Fruit fly (Drosophila melanogaster) whole organism, embryonic: Measurements from ENCODE around the gene Uba4.

Experiments used
- BEAF-32 ChIP-seq: fragments of 200-800 bp; sonication (Bioruptor generic); optimal IDR thresholded peaks from 3 replicates; lab custom pipeline; 2017; ENCODE audit warnings: missing biosample characterization, missing genetic modification characterization, mild to moderate bottlenecking, moderate library complexity, missing genetic modification reagents
- Bdp1 ChIP-seq: fragments of 200-800 bp; sonication (Bioruptor generic); optimal IDR thresholded peaks from 3 replicates; lab custom pipeline; 2016; ENCODE audit warnings: missing biosample characterization, missing genetic modification characterization
- CG11398 ChIP-seq: fragments of 200-800 bp; sonication (Bioruptor generic); optimal IDR thresholded peaks from 2 replicates; lab custom pipeline; 2016; ENCODE audit warnings: missing biosample characterization, missing genetic modification characterization
- CG14014 ChIP-seq: fragments of 200-800 bp; sonication (Bioruptor generic); IDR thresholded peaks from 2 replicates; pipeline ENCODE4 v1.3.6; 2022; ENCODE audit warnings: missing biosample characterization, missing genetic modification characterization
- CG17612 ChIP-seq: fragments of 200-800 bp; sonication (Bioruptor generic); IDR thresholded peaks from 2 replicates; pipeline ENCODE4 v1.3.6; 2022; ENCODE audit warnings: missing biosample characterization, missing genetic modification characterization
- CG18619 ChIP-seq: fragments of 200-800 bp; sonication (Bioruptor generic); optimal IDR thresholded peaks from 3 replicates; lab custom pipeline; 2017; ENCODE audit warnings: missing biosample characterization, mild to moderate bottlenecking, missing genetic modification characterization
- CG2116 ChIP-seq: fragments of 200-800 bp; sonication (Bioruptor generic); optimal IDR thresholded peaks from 3 replicates; lab custom pipeline; 2018; ENCODE audit warnings: missing biosample characterization, mild to moderate bottlenecking, missing genetic modification characterization
- CG30020 ChIP-seq: fragments of 200-800 bp; optimal IDR thresholded peaks from 2 replicates; lab custom pipeline; 2019; ENCODE audit warnings: missing biosample characterization, mild to moderate bottlenecking, missing genetic modification characterization, moderate library complexity
- CG3065 ChIP-seq: fragments of 200-800 bp; sonication (Bioruptor generic); optimal IDR thresholded peaks from 2 replicates; lab custom pipeline; 2016; ENCODE audit warnings: missing biosample characterization, missing genetic modification characterization
- CG31441 ChIP-seq: fragments of 200-800 bp; sonication (Bioruptor generic); IDR thresholded peaks from 2 replicates; pipeline ENCODE4 v1.3.6; 2022; ENCODE audit warnings: missing biosample characterization, missing genetic modification characterization
- CG32767 ChIP-seq: fragments of 200-800 bp; sonication (Bioruptor generic); IDR thresholded peaks from 2 replicates; pipeline ENCODE4 v1.3.6; 2022; ENCODE audit warnings: missing biosample characterization, missing genetic modification characterization
- CG3407 ChIP-seq: fragments of 200-800 bp; sonication (Bioruptor generic); optimal IDR thresholded peaks from 2 replicates; lab custom pipeline; 2018; ENCODE audit warnings: missing biosample characterization, mild to moderate bottlenecking, missing genetic modification characterization
- CG3847 ChIP-seq: fragments of 200-800 bp; sonication (Bioruptor generic); IDR thresholded peaks from 2 replicates; pipeline ENCODE4 v1.3.6; 2022; ENCODE audit warnings: missing biosample characterization, missing genetic modification characterization
- CG4404 ChIP-seq: fragments of 200-800 bp; sonication (Bioruptor generic); IDR thresholded peaks from 2 replicates; pipeline ENCODE4 v1.3.6; 2022; ENCODE audit warnings: missing biosample characterization, missing genetic modification characterization
- CG8290 ChIP-seq, 3 experiments: fragments of 200-800 bp; sonication (Bioruptor generic); optimal IDR thresholded peaks; 2 replicates each; lab custom pipeline; 2016 to 2019; ENCODE audit warnings: missing biosample characterization in 3 of 3, missing genetic modification characterization in 3 of 3, mild to moderate bottlenecking in 2 of 3, moderate library complexity in 1 of 3
- CG9215 ChIP-seq: fragments of 200-800 bp; sonication (Bioruptor generic); IDR thresholded peaks from 2 replicates; pipeline ENCODE4 v1.3.6; 2022; ENCODE audit warnings: missing biosample characterization, missing genetic modification characterization
- CG9817 ChIP-seq: fragments of 200-800 bp; sonication (Bioruptor generic); optimal IDR thresholded peaks from 2 replicates; lab custom pipeline; 2018; ENCODE audit warnings: missing biosample characterization, mild to moderate bottlenecking, missing genetic modification characterization, moderate library complexity
- CTCF ChIP-seq: fragments of 200-800 bp; sonication (Bioruptor generic); optimal IDR thresholded peaks from 2 replicates; lab custom pipeline; 2017; ENCODE audit warnings: missing biosample characterization, mild to moderate bottlenecking, missing genetic modification characterization, moderate library complexity
- D19A ChIP-seq: fragments of 200-800 bp; optimal IDR thresholded peaks from 3 replicates; lab custom pipeline; 2019; ENCODE audit warnings: missing biosample characterization, mild to moderate bottlenecking, missing genetic modification characterization, moderate library complexity
- Dll ChIP-seq: fragments of 200-800 bp; sonication (Bioruptor generic); IDR thresholded peaks from 4 replicates; pipeline ENCODE4 v1.3.6; 2022; ENCODE audit warnings: missing biosample characterization, missing genetic modification characterization; ENCODE audit not compliant: partially characterized antibody
- Doc3 ChIP-seq: fragments of 200-800 bp; sonication (Bioruptor generic); IDR thresholded peaks from 3 replicates; pipeline ENCODE4 v1.3.6; 2022; ENCODE audit warnings: missing biosample characterization, missing genetic modification characterization; ENCODE audit not compliant: partially characterized antibody
- Elba2 ChIP-seq: fragments of 200-800 bp; sonication (Bioruptor generic); optimal IDR thresholded peaks from 3 replicates; lab custom pipeline; 2016; ENCODE audit warnings: missing biosample characterization, missing genetic modification characterization
- Hand ChIP-seq: fragments of 200-800 bp; sonication (Bioruptor generic); optimal IDR thresholded peaks from 2 replicates; lab custom pipeline; 2017; ENCODE audit warnings: mild to moderate bottlenecking, missing biosample characterization, missing genetic modification reagents, missing genetic modification characterization
- Hr3 ChIP-seq: fragments of 200-800 bp; sonication (Bioruptor generic); optimal IDR thresholded peaks from 3 replicates; lab custom pipeline; 2016; ENCODE audit warnings: missing biosample characterization, missing genetic modification characterization
- Lhr ChIP-seq: fragments of 200-800 bp; sonication (Bioruptor generic); optimal IDR thresholded peaks from 3 replicates; lab custom pipeline; 2017; ENCODE audit warnings: mild to moderate bottlenecking, missing biosample characterization, missing genetic modification reagents, missing genetic modification characterization
- NC2α ChIP-seq: fragments of 200-800 bp; sonication (Bioruptor generic); optimal IDR thresholded peaks from 2 replicates; lab custom pipeline; 2016; ENCODE audit warnings: missing biosample characterization, missing genetic modification characterization
- Nf-YC ChIP-seq: fragments of 200-800 bp; optimal IDR thresholded peaks from 3 replicates; lab custom pipeline; 2019; ENCODE audit warnings: missing biosample characterization, mild to moderate bottlenecking, missing genetic modification characterization, moderate library complexity
- PHDP ChIP-seq: fragments of 200-800 bp; sonication (Bioruptor generic); optimal IDR thresholded peaks from 3 replicates; lab custom pipeline; 2018; ENCODE audit warnings: missing biosample characterization, mild to moderate bottlenecking, missing genetic modification characterization, moderate library complexity
- Ptx1 ChIP-seq: fragments of 200-800 bp; sonication (Bioruptor generic); IDR thresholded peaks from 2 replicates; pipeline ENCODE4 v1.3.6; 2022; ENCODE audit warnings: missing biosample characterization, missing genetic modification characterization
- Taf1 ChIP-seq: fragments of 200-800 bp; sonication (Bioruptor generic); IDR thresholded peaks from 2 replicates; pipeline ENCODE4 v1.3.6; 2022; ENCODE audit warnings: missing biosample characterization, missing genetic modification characterization
- Tbp ChIP-seq: fragments of >200 bp; optimal IDR thresholded peaks from 2 replicates; lab custom pipeline; 2018; ENCODE audit warnings: missing biosample characterization, missing genetic modification characterization
- ash1 ChIP-seq: fragments of 200-800 bp; sonication (Bioruptor generic); optimal IDR thresholded peaks from 2 replicates; lab custom pipeline; 2018; ENCODE audit warnings: missing biosample characterization, mild to moderate bottlenecking, missing genetic modification characterization
- bcd ChIP-seq: fragments of 200-800 bp; sonication (Bioruptor generic); optimal IDR thresholded peaks from 2 replicates; lab custom pipeline; 2017; ENCODE audit warnings: missing biosample characterization, mild to moderate bottlenecking, missing genetic modification characterization
- caup ChIP-seq: fragments of 200-800 bp; sonication (Bioruptor generic); optimal IDR thresholded peaks from 3 replicates; lab custom pipeline; 2017; ENCODE audit warnings: missing biosample characterization, mild to moderate bottlenecking, missing genetic modification characterization, moderate library complexity; ENCODE audit not compliant: severe bottlenecking
- crc ChIP-seq: fragments of 200-800 bp; sonication (Bioruptor generic); optimal IDR thresholded peaks from 2 replicates; lab custom pipeline; 2016; ENCODE audit warnings: missing biosample characterization, missing genetic modification characterization
- dati ChIP-seq: fragments of 200-800 bp; sonication (Bioruptor generic); IDR thresholded peaks from 2 replicates; pipeline ENCODE4 v1.3.6; 2022; ENCODE audit warnings: missing biosample characterization, missing genetic modification characterization
- eve ChIP-seq, 2 experiments: fragments of >200 bp; optimal IDR thresholded peaks; 2 replicates each; lab custom pipeline; 2017; ENCODE audit warnings: missing biosample characterization in 2 of 2, missing genetic modification characterization in 2 of 2
- gcm2 ChIP-seq: fragments of 200-800 bp; sonication (Bioruptor generic); optimal IDR thresholded peaks from 2 replicates; lab custom pipeline; 2016; ENCODE audit warnings: missing biosample characterization, missing genetic modification characterization
- gem ChIP-seq: fragments of 200-800 bp; sonication (Bioruptor generic); optimal IDR thresholded peaks from 2 replicates; lab custom pipeline; 2019; ENCODE audit warnings: missing biosample characterization, mild to moderate bottlenecking, missing genetic modification characterization, moderate library complexity
- gfzf ChIP-seq: fragments of 200-800 bp; sonication (Bioruptor generic); optimal IDR thresholded peaks from 2 replicates; lab custom pipeline; 2016; ENCODE audit warnings: missing biosample characterization, mild to moderate bottlenecking, missing genetic modification characterization, moderate library complexity
- gsb ChIP-seq: fragments of 200-800 bp; sonication (Bioruptor generic); IDR thresholded peaks from 2 replicates; pipeline ENCODE4 v1.3.6; 2022; ENCODE audit warnings: missing biosample characterization, missing genetic modification characterization
- kay ChIP-seq: fragments of 200-800 bp; sonication (Bioruptor generic); optimal IDR thresholded peaks from 2 replicates; lab custom pipeline; 2016; ENCODE audit warnings: missing biosample characterization, missing genetic modification characterization
- nom ChIP-seq: fragments of 200-800 bp; sonication (Bioruptor generic); optimal IDR thresholded peaks from 2 replicates; lab custom pipeline; 2017; ENCODE audit warnings: missing biosample characterization, missing genetic modification characterization, mild to moderate bottlenecking, moderate library complexity, missing genetic modification reagents
- odd ChIP-seq: fragments of 200-800 bp; sonication (Bioruptor generic); optimal IDR thresholded peaks from 2 replicates; lab custom pipeline; 2017; ENCODE audit warnings: missing biosample characterization, mild to moderate bottlenecking, missing genetic modification characterization
- ro ChIP-seq: fragments of 200-800 bp; sonication (Bioruptor generic); IDR thresholded peaks from 2 replicates; pipeline ENCODE4 v1.3.6; 2022; ENCODE audit warnings: missing biosample characterization, missing genetic modification characterization
- sc ChIP-seq, 3 experiments: fragments of >200 bp in 2 of 3; fragments of 200-800 bp in 1 of 3; sonication (Bioruptor generic) in 1 of 3; optimal IDR thresholded peaks; 2 replicates in 2 of 3; 3 replicates in 1 of 3; lab custom pipeline; 2017; ENCODE audit warnings: mild to moderate bottlenecking in 1 of 3, missing biosample characterization in 1 of 3, missing genetic modification characterization in 1 of 3, missing genetic modification reagents in 1 of 3
- stc ChIP-seq: fragments of 200-800 bp; sonication (Bioruptor generic); IDR thresholded peaks from 2 replicates; pipeline ENCODE4 v1.3.6; 2022; ENCODE audit warnings: missing biosample characterization, missing genetic modification characterization
- unc-4 ChIP-seq: fragments of 200-800 bp; sonication (Bioruptor generic); IDR thresholded peaks from 2 replicates; pipeline ENCODE4 v1.3.6; 2022; ENCODE audit warnings: missing biosample characterization, missing genetic modification characterization; ENCODE audit not compliant: partially characterized antibody
- unpg ChIP-seq: fragments of 200-800 bp; sonication (Bioruptor generic); optimal IDR thresholded peaks from 3 replicates; lab custom pipeline; 2018; ENCODE audit warnings: missing biosample characterization, mild to moderate bottlenecking, missing genetic modification characterization, moderate library complexity
- wdn ChIP-seq: fragments of 200-800 bp; sonication (Bioruptor generic); IDR thresholded peaks from 2 replicates; pipeline ENCODE4 v1.3.6; 2022; ENCODE audit warnings: missing biosample characterization, missing genetic modification characterization
- wor ChIP-seq: fragments of 200-800 bp; sonication (Bioruptor generic); IDR thresholded peaks from 2 replicates; pipeline ENCODE4 v1.3.6; 2022; ENCODE audit warnings: missing biosample characterization, missing genetic modification characterization

Uba4 gene

DNA sequence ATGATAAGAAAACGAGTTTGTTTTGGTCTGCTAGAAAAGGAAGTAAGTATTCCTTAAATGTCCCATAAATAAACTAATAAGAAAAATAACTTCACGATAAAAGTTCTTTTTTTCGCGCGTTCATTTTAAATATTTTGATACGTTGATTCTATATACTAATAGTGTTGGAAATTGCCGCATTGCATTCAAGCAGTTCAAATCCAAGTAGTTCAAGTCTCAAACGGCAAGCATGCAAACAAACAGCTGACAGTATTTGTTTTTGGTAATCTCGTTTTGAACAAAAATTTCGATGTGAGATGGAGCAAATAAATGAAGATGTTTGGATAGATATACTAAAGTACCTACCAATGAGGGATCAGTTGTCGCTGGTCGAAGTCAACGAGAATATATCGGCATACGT is 28.5 kb upstream of the Uba4 start, which contains the start of gene CG13088 (continued):
- TF ChIP-seq Tbp (GFP tag; lab: Kevin White, UChicago) = no peak
- no peak for TF ChIP-seq Hand (GFP tag; lab: Kevin White, UChicago)
- TF ChIP-seq stc (GFP tag; lab: Robert Waterston, UW) = no peak
- no peak for TF ChIP-seq NC2α (GFP tag; lab: Kevin White, UChicago)
- TF ChIP-seq CG17612 = no peak
- no peak for TF ChIP-seq Dll (GFP tag; lab: Robert Waterston, UW)
- peak; percentile 67 for TF ChIP-seq CG3847 (GFP tag; lab: Robert Waterston, UW)
- peak; percentile 18 for TF ChIP-seq bcd (GFP tag; lab: Kevin White, UChicago)
- TF ChIP-seq CG32767 = no peak
- peak; percentile 21 for TF ChIP-seq BEAF-32 (GFP tag; lab: Kevin White, UChicago)
- peak; percentile 61 for TF ChIP-seq CG2116 (GFP tag; lab: Kevin White, UChicago)
- no peak for TF ChIP-seq gsb
- TF ChIP-seq CG18619 (GFP tag; lab: Kevin White, UChicago) = peak; percentile 4
- TF ChIP-seq dati (GFP tag; lab: Robert Waterston, UW) = no peak
- no peak for TF ChIP-seq gem (tag; lab: Kevin White, UChicago)
- TF ChIP-seq CTCF = peak; percentile 58
- peak; percentile 34 for TF ChIP-seq CG9817
- no peak for TF ChIP-seq CG9215
- TF ChIP-seq CG3407 = peak; percentile 12
- no peak for TF ChIP-seq ash1 (GFP tag; lab: Kevin White, UChicago)
- TF ChIP-seq Bdp1 (GFP tag; lab: Kevin White, UChicago) = peak; percentile 77
- no peak for TF ChIP-seq CG31441 (GFP tag; lab: Robert Waterston, UW)
- no peak for TF ChIP-seq kay
- no peak for TF ChIP-seq gcm2 (GFP tag; lab: Kevin White, UChicago)
- TF ChIP-seq CG8290 (GFP tag; optimal IDR thresholded peaks at IDR 0.05; lab: Kevin White, UChicago) = peak; percentile 75
- no peak for TF ChIP-seq CG8290 (tag; optimal IDR thresholded peaks at IDR 0.05; lab: Kevin White, UChicago)
- no peak for TF ChIP-seq sc (optimal IDR thresholded peaks at IDR 0.05; lab: Kevin White, UChicago)
- TF ChIP-seq sc (GFP tag; optimal IDR thresholded peaks at IDR 0.05; lab: Kevin White, UChicago) = no peak
- no peak for TF ChIP-seq odd (GFP tag; lab: Kevin White, UChicago)
- TF ChIP-seq Doc3 (GFP tag; lab: Robert Waterston, UW) = no peak
- no peak for TF ChIP-seq CG3065 (GFP tag; lab: Kevin White, UChicago)
- no peak for TF ChIP-seq unpg (GFP tag; lab: Kevin White, UChicago)
- TF ChIP-seq unc-4 = no peak
- TF ChIP-seq Lhr = peak; percentile 25
- no peak for TF ChIP-seq wdn
- no peak for TF ChIP-seq Nf-YC (tag; lab: Kevin White, UChicago)
- no peak for TF ChIP-seq D19A (tag; lab: Kevin White, UChicago)
- TF ChIP-seq eve (GFP tag; optimal IDR thresholded peaks at IDR 0.05; lab: Kevin White, UChicago) = no peak
- TF ChIP-seq Ptx1 (GFP tag; lab: Robert Waterston, UW) = no peak
- peak; percentile 22 for TF ChIP-seq gfzf
- TF ChIP-seq crc (GFP tag; lab: Kevin White, UChicago) = no peak
- no peak for TF ChIP-seq CG4404 (GFP tag; lab: Robert Waterston, UW)
- TF ChIP-seq CG11398 (GFP tag; lab: Kevin White, UChicago) = peak; percentile 2
- peak; percentile 25; the same call in 1 of the 2 replicates for TF ChIP-seq CG14014 (GFP tag; lab: Robert Waterston, UW)
- TF ChIP-seq wor (GFP tag; lab: Robert Waterston, UW) = no peak
- no peak for TF ChIP-seq CG30020 (tag; lab: Kevin White, UChicago)
- TF ChIP-seq Taf1 (GFP tag; lab: Robert Waterston, UW) = no peak
- peak; percentile 14 for TF ChIP-seq Hr3 (GFP tag; lab: Kevin White, UChicago)
- TF ChIP-seq PHDP (tag; lab: Kevin White, UChicago) = no peak
- no peak for TF ChIP-seq caup (GFP tag; lab: Kevin White, UChicago)
- no peak for TF ChIP-seq ro (GFP tag; lab: Robert Waterston, UW)
- no peak for TF ChIP-seq nom (GFP tag; lab: Kevin White, UChicago)
- peak; percentile 32 for TF ChIP-seq Elba2 (GFP tag; lab: Kevin White, UChicago)
